Worm (Caenorhabditis elegans) whole organism, L2 larva: ENCODE measurements around the gene Y7A5A.24.

Experiments used
- C34F6.9 ChIP-seq: fragments of 150-350 bp; optimal IDR thresholded peaks from 2 replicates; lab custom pipeline; 2014; ENCODE audit warnings: missing biosample characterization, missing genetic modification characterization
- F13H6.1 ChIP-seq: sonication (generic microtip); optimal IDR thresholded peaks from 2 replicates; lab custom pipeline; 2016; ENCODE audit warnings: missing genetic modification characterization, missing compliant biosample characterization
- R02D3.7 ChIP-seq: fragments of 150-350 bp; optimal IDR thresholded peaks from 2 replicates; lab custom pipeline; 2014; ENCODE audit warnings: missing biosample characterization, missing genetic modification characterization
- Y55F3AM.14 ChIP-seq: fragments of 200-800 bp; sonication (Bioruptor generic); optimal IDR thresholded peaks from 2 replicates; lab custom pipeline; 2018; ENCODE audit warnings: mild to moderate bottlenecking, missing genetic modification characterization, missing compliant biosample characterization
- ZK546.5 ChIP-seq: sonication (generic microtip); optimal IDR thresholded peaks from 2 replicates; lab custom pipeline; 2017; ENCODE audit warnings: missing biosample characterization, missing genetic modification characterization
- alr-1 ChIP-seq: fragments of 150-350 bp; optimal IDR thresholded peaks from 2 replicates; lab custom pipeline; 2014; ENCODE audit warnings: missing biosample characterization, missing genetic modification characterization
- aly-2 ChIP-seq: fragments of 150-350 bp; optimal IDR thresholded peaks from 2 replicates; lab custom pipeline; 2014; ENCODE audit warnings: missing biosample characterization, missing genetic modification characterization
- ama-1 ChIP-seq: fragments of 150-350 bp; optimal IDR thresholded peaks from 2 replicates; lab custom pipeline; 2018; ENCODE audit warnings: inconsistent platforms
- blmp-1 ChIP-seq: sonication (generic microtip); optimal IDR thresholded peaks from 2 replicates; lab custom pipeline; 2017; ENCODE audit warnings: missing genetic modification characterization, mild to moderate bottlenecking, missing compliant biosample characterization, antibody characterized with exemption, moderate library complexity; ENCODE audit not compliant: insufficient read depth
- ceh-16 ChIP-seq: fragments of 150-350 bp; optimal IDR thresholded peaks from 2 replicates; lab custom pipeline; 2014; ENCODE audit warnings: missing biosample characterization, missing genetic modification characterization
- ceh-82 ChIP-seq: fragments of 150-350 bp; optimal IDR thresholded peaks from 2 replicates; lab custom pipeline; 2014; ENCODE audit warnings: missing biosample characterization, missing genetic modification characterization
- crh-2 ChIP-seq: sonication (generic microtip); optimal IDR thresholded peaks from 2 replicates; lab custom pipeline; 2017; ENCODE audit warnings: missing biosample characterization, missing genetic modification characterization
- dmd-4 ChIP-seq: sonication (generic microtip); optimal IDR thresholded peaks from 2 replicates; lab custom pipeline; 2017; ENCODE audit warnings: missing biosample characterization, missing genetic modification characterization
- egl-27 ChIP-seq: sonication (generic microtip); optimal IDR thresholded peaks from 3 replicates; lab custom pipeline; 2017; ENCODE audit warnings: missing biosample characterization, missing genetic modification reagents, missing genetic modification characterization
- elt-1 ChIP-seq: fragments of 150-350 bp; optimal IDR thresholded peaks from 2 replicates; lab custom pipeline; 2014; ENCODE audit warnings: missing biosample characterization, missing genetic modification characterization
- fos-1 ChIP-seq: fragments of 150-350 bp; optimal IDR thresholded peaks from 2 replicates; lab custom pipeline; 2014; ENCODE audit warnings: missing biosample characterization, missing genetic modification characterization
- gmeb-1 ChIP-seq: fragments of 150-350 bp; optimal IDR thresholded peaks from 2 replicates; lab custom pipeline; 2014; ENCODE audit warnings: missing biosample characterization, missing genetic modification characterization
- lin-11 ChIP-seq: fragments of 150-350 bp; sonication (generic microtip); optimal IDR thresholded peaks from 2 replicates; lab custom pipeline; 2014; ENCODE audit warnings: missing biosample characterization, missing genetic modification characterization, inconsistent platforms, mixed read lengths
- lin-13 ChIP-seq: fragments of 150-350 bp; optimal IDR thresholded peaks from 2 replicates; lab custom pipeline; 2014; ENCODE audit warnings: missing biosample characterization, missing genetic modification reagents, missing genetic modification characterization
- lin-39 ChIP-seq: fragments of 150-350 bp; optimal IDR thresholded peaks from 2 replicates; lab custom pipeline; 2014; ENCODE audit warnings: missing biosample characterization, missing genetic modification reagents, missing genetic modification characterization
- lsy-2 ChIP-seq, 2 experiments: fragments of 150-350 bp in 1 of 2; sonication (generic microtip) in 1 of 2; optimal IDR thresholded peaks; 2 replicates each; lab custom pipeline; 2014 to 2017; ENCODE audit warnings: missing biosample characterization in 2 of 2, missing genetic modification characterization in 2 of 2
- mdl-1 ChIP-seq, 2 experiments: fragments of 150-350 bp in 1 of 2; sonication (generic microtip) in 1 of 2; optimal IDR thresholded peaks; 2 replicates each; lab custom pipeline; 2017; ENCODE audit warnings: missing biosample characterization in 2 of 2, missing genetic modification characterization in 2 of 2
- nhr-10 ChIP-seq: sonication (generic microtip); optimal IDR thresholded peaks from 2 replicates; lab custom pipeline; 2017; ENCODE audit warnings: missing biosample characterization, missing genetic modification characterization
- nhr-11 ChIP-seq: fragments of 150-350 bp; optimal IDR thresholded peaks from 2 replicates; lab custom pipeline; 2014; ENCODE audit warnings: missing biosample characterization, missing genetic modification characterization
- nhr-12 ChIP-seq: fragments of 150-350 bp; optimal IDR thresholded peaks from 2 replicates; lab custom pipeline; 2014; ENCODE audit warnings: missing biosample characterization, missing genetic modification characterization
- nhr-129 ChIP-seq: fragments of 150-350 bp; optimal IDR thresholded peaks from 2 replicates; lab custom pipeline; 2014; ENCODE audit warnings: missing biosample characterization, missing genetic modification characterization
- nhr-21 ChIP-seq: fragments of 150-350 bp; optimal IDR thresholded peaks from 2 replicates; lab custom pipeline; 2014; ENCODE audit warnings: missing biosample characterization, missing genetic modification characterization
- nhr-23 ChIP-seq: fragments of 150-350 bp; optimal IDR thresholded peaks from 2 replicates; lab custom pipeline; 2014; ENCODE audit warnings: missing biosample characterization, missing genetic modification reagents, missing genetic modification characterization
- nhr-237 ChIP-seq: fragments of 150-350 bp; optimal IDR thresholded peaks from 2 replicates; lab custom pipeline; 2014; ENCODE audit warnings: missing biosample characterization, missing genetic modification characterization
- nhr-25 ChIP-seq: fragments of 150-350 bp; sonication (generic microtip); optimal IDR thresholded peaks from 3 replicates; lab custom pipeline; 2014; ENCODE audit warnings: missing biosample characterization, missing genetic modification characterization
- nhr-6 ChIP-seq: fragments of 150-350 bp; optimal IDR thresholded peaks from 2 replicates; lab custom pipeline; 2014; ENCODE audit warnings: missing biosample characterization, missing genetic modification characterization
- nhr-77 ChIP-seq: fragments of 150-350 bp; optimal IDR thresholded peaks from 2 replicates; lab custom pipeline; 2014; ENCODE audit warnings: missing biosample characterization, missing genetic modification characterization
- sem-4 ChIP-seq: fragments of 150-350 bp; optimal IDR thresholded peaks from 2 replicates; lab custom pipeline; 2014; ENCODE audit warnings: missing biosample characterization, missing genetic modification reagents, missing genetic modification characterization
- skn-1 ChIP-seq: sonication (generic microtip); optimal IDR thresholded peaks from 2 replicates; lab custom pipeline; 2017; ENCODE audit warnings: missing biosample characterization, missing genetic modification characterization
- sma-3 ChIP-seq: sonication (generic microtip); optimal IDR thresholded peaks from 2 replicates; lab custom pipeline; 2016; ENCODE audit warnings: missing genetic modification reagents, missing genetic modification characterization, missing compliant biosample characterization
- sma-9 ChIP-seq, 2 experiments: fragments of 150-350 bp in 1 of 2; sonication (generic microtip) in 1 of 2; optimal IDR thresholded peaks; 2 replicates each; lab custom pipeline; 2014 to 2016; ENCODE audit warnings: missing genetic modification characterization in 2 of 2, mild to moderate bottlenecking in 1 of 2, missing biosample characterization in 1 of 2, missing compliant biosample characterization in 1 of 2, missing genetic modification reagents in 1 of 2, moderate library complexity in 1 of 2
- snpc-4 ChIP-seq: fragments of 150-350 bp; optimal IDR thresholded peaks from 2 replicates; lab custom pipeline; 2014; ENCODE audit warnings: missing biosample characterization, missing genetic modification characterization
- unc-55 ChIP-seq: fragments of 150-350 bp; sonication (generic microtip); optimal IDR thresholded peaks from 3 replicates; lab custom pipeline; 2014; ENCODE audit warnings: missing biosample characterization, missing genetic modification reagents, missing genetic modification characterization
- unc-62 ChIP-seq: fragments of 150-350 bp; optimal IDR thresholded peaks from 2 replicates; lab custom pipeline; 2014; ENCODE audit warnings: missing biosample characterization, missing genetic modification reagents, missing genetic modification characterization
- zag-1 ChIP-seq: fragments of 150-350 bp; optimal IDR thresholded peaks from 2 replicates; lab custom pipeline; 2014; ENCODE audit warnings: missing biosample characterization, missing genetic modification characterization
- ztf-1 ChIP-seq: fragments of 200-800 bp; sonication (Bioruptor generic); conservative IDR thresholded peaks from 2 replicates; pipeline ENCODE4 v1.3.6; 2022; ENCODE audit warnings: missing genetic modification characterization, missing compliant biosample characterization
- ztf-11 ChIP-seq: sonication (generic microtip); optimal IDR thresholded peaks from 2 replicates; lab custom pipeline; 2017; ENCODE audit warnings: missing biosample characterization, missing genetic modification characterization
- ztf-4 ChIP-seq: fragments of 150-350 bp; optimal IDR thresholded peaks from 2 replicates; lab custom pipeline; 2014; ENCODE audit warnings: missing biosample characterization, missing genetic modification characterization

Y7A5A.24 gene

ce11 chrX:15747814-15748213 lies 34.1 kb downstream of the Y7A5A.24 start:
- TF ChIP-seq nhr-21 (tag; lab: Kevin White, UChicago): peak; percentile 33
- TF ChIP-seq sem-4 (tag; lab: Kevin White, UChicago): no peak
- TF ChIP-seq ztf-11 (tag; lab: Kevin White, UChicago): no peak
- TF ChIP-seq crh-2: no peak
- TF ChIP-seq ztf-1 (GFP tag; lab: Robert Waterston, UW): no peak
- TF ChIP-seq snpc-4 (tag; lab: Kevin White, UChicago): no peak

ce11 chrX:15746705-15747104 lies 35.2 kb downstream of the Y7A5A.24 start, which contains the start of gene srxa-9:
srxa-9 (plus strand) TSS chrX:15747005.
- TF ChIP-seq nhr-12 (tag; lab: Kevin White, UChicago): no peak
- TF ChIP-seq nhr-237 (tag; lab: Kevin White, UChicago): no peak
- no peak for TF ChIP-seq dmd-4
- no peak for TF ChIP-seq egl-27 (tag; lab: Kevin White, UChicago)

DNA sequence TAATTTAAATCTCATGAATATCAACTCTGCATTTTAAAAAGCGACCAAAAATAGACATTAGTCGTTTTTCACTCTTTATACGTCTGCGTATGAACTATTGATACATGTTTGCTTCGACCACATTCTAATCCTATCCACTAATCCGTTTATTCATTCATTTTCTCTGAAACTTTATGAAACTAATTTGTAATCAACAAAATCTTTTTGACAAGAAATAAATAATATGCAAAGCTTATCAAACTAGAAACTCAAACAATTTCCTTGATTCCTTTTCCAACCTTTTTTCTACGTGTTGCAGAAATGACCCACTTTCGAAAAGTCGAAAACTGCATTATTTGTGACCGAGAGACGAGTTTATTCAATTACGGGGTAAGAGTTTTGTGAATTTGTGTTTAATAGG lies 39.6 kb downstream of the Y7A5A.24 start, which contains the start of gene nhr-255:
Gene nhr-255 (plus strand): TSS at position 301 of the 400 bp plus-strand sequence.
- TF ChIP-seq elt-1 (tag; lab: Kevin White, UChicago): no peak
- no peak for TF ChIP-seq nhr-11 (tag; lab: Kevin White, UChicago)
- no peak for TF ChIP-seq fos-1
- no peak for TF ChIP-seq alr-1 (tag; lab: Kevin White, UChicago)
- TF ChIP-seq crh-2: no peak
- no peak for TF ChIP-seq nhr-23
- TF ChIP-seq skn-1 (tag; lab: Kevin White, UChicago): no peak
- TF ChIP-seq aly-2 (tag; lab: Kevin White, UChicago): no peak
- no peak for TF ChIP-seq unc-62
- no peak for TF ChIP-seq nhr-25 (tag; lab: Kevin White, UChicago)
- TF ChIP-seq lsy-2 (tag; optimal IDR thresholded peaks at IDR 0.05; lab: Kevin White, UChicago): no peak
- TF ChIP-seq mdl-1 (tag; optimal IDR thresholded peaks at IDR 0.05; lab: Kevin White, UChicago): no peak
- no peak for TF ChIP-seq ceh-82
- no peak for TF ChIP-seq nhr-77 (tag; lab: Kevin White, UChicago)
- TF ChIP-seq ceh-16 (tag; lab: Kevin White, UChicago): no peak
- no peak for TF ChIP-seq ama-1
- TF ChIP-seq blmp-1: no peak
- no peak for TF ChIP-seq Y55F3AM.14 (GFP tag; lab: Kevin White, UChicago)
- no peak for TF ChIP-seq nhr-21 (tag; lab: Kevin White, UChicago)
- TF ChIP-seq, all 48 proteins: peak for 0

DNA sequence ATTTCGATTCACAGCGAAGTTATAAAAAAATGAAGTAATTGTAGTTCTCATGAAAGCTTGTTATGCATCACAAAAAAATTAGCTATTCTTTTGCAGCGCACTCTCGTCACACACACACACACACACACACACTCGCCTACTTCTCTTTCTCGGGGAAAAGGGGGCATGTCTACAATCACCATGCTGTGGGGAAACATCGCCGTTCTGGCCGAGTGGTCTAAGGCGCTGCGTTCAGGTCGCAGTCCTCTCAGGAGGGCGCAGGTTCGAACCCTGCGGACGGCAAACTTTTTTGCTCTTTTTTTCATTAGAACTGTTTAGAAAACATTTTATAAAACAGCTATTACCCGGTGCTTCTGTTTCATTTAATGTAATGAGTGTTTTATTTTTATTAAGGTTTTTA lies 40.1 kb downstream of the Y7A5A.24 start:
- no peak for TF ChIP-seq R02D3.7 (tag; lab: Kevin White, UChicago)
- TF ChIP-seq sma-9 (GFP tag; optimal IDR thresholded peaks at IDR 0.05; lab: Kevin White, UChicago): peak; percentile 53
- TF ChIP-seq sma-9 (tag; optimal IDR thresholded peaks at IDR 0.05; lab: Kevin White, UChicago): no peak
- TF ChIP-seq lin-13: peak; percentile 52
- TF ChIP-seq nhr-11 (tag; lab: Kevin White, UChicago): no peak
- peak; percentile 43 for TF ChIP-seq fos-1
- TF ChIP-seq C34F6.9 (tag; lab: Kevin White, UChicago): peak; percentile 13
- no peak for TF ChIP-seq nhr-25 (tag; lab: Kevin White, UChicago)
- TF ChIP-seq lin-11: peak; percentile 57
- TF ChIP-seq nhr-77 (tag; lab: Kevin White, UChicago): no peak
- TF ChIP-seq gmeb-1 (tag; lab: Kevin White, UChicago): peak; percentile 57
- peak; percentile 39 for TF ChIP-seq sma-3 (GFP tag; lab: Kevin White, UChicago)
- peak; percentile 41 for TF ChIP-seq F13H6.1
- TF ChIP-seq zag-1 (tag; lab: Kevin White, UChicago): peak; percentile 2
- TF ChIP-seq dmd-4: no peak
- TF ChIP-seq Y55F3AM.14 (GFP tag; lab: Kevin White, UChicago): peak; percentile 41
- TF ChIP-seq lsy-2 (tag; optimal IDR thresholded peaks at IDR 0.05; lab: Kevin White, UChicago): peak; percentile 33 to 59
- TF ChIP-seq sem-4 (tag; lab: Kevin White, UChicago): no peak
- no peak for TF ChIP-seq ZK546.5 (tag; lab: Kevin White, UChicago)
- no peak for TF ChIP-seq ceh-82
- TF ChIP-seq lin-39 (tag; lab: Kevin White, UChicago): no peak
- TF ChIP-seq ceh-16 (tag; lab: Kevin White, UChicago): peak; percentile 8
- TF ChIP-seq ztf-4 (tag; lab: Kevin White, UChicago): no peak
- TF ChIP-seq nhr-10 (tag; lab: Kevin White, UChicago): no peak
- TF ChIP-seq nhr-237 (tag; lab: Kevin White, UChicago): no peak
- peak; percentile 63 for TF ChIP-seq unc-55 (GFP tag; lab: Kevin White, UChicago)
- TF ChIP-seq ztf-11 (tag; lab: Kevin White, UChicago): no peak
- peak; percentile 49 for TF ChIP-seq snpc-4 (tag; lab: Kevin White, UChicago)
- TF ChIP-seq aly-2 (tag; lab: Kevin White, UChicago): no peak
- no peak for TF ChIP-seq nhr-21 (tag; lab: Kevin White, UChicago)
- TF ChIP-seq mdl-1 (tag; optimal IDR thresholded peaks at IDR 0.05; lab: Kevin White, UChicago): peak in 1 of 2 experiments; percentile 33
- no peak for TF ChIP-seq skn-1 (tag; lab: Kevin White, UChicago)
- TF ChIP-seq nhr-12 (tag; lab: Kevin White, UChicago): no peak
- no peak for TF ChIP-seq nhr-6 (tag; lab: Kevin White, UChicago)
- peak; percentile 59 for TF ChIP-seq crh-2
- TF ChIP-seq nhr-23: no peak
- TF ChIP-seq nhr-129 (tag; lab: Kevin White, UChicago): peak; percentile 84
- no peak for TF ChIP-seq ztf-1 (GFP tag; lab: Robert Waterston, UW)
